Fruit fly (Drosophila melanogaster) whole organism, embryonic: Measurements from ENCODE around the gene Pxn.

Source experiments
- Adf1 ChIP-seq: fragments of 200-800 bp; sonication (Bioruptor generic); IDR thresholded peaks from 2 replicates; pipeline ENCODE4 v1.3.6; 2022; ENCODE audit warnings: missing biosample characterization, missing genetic modification characterization
- Aef1 ChIP-seq: fragments of 200-800 bp; sonication (Bioruptor generic); IDR thresholded peaks from 3 replicates; pipeline ENCODE4 v1.3.6; 2022; ENCODE audit warnings: missing biosample characterization, missing genetic modification characterization
- Asciz ChIP-seq: fragments of 200-800 bp; sonication (Bioruptor generic); optimal IDR thresholded peaks from 2 replicates; lab custom pipeline; 2017; ENCODE audit warnings: missing biosample characterization, mild to moderate bottlenecking, missing genetic modification characterization, missing genetic modification reagents
- Bdp1 ChIP-seq: fragments of 200-800 bp; sonication (Bioruptor generic); optimal IDR thresholded peaks from 3 replicates; lab custom pipeline; 2016; ENCODE audit warnings: missing biosample characterization, missing genetic modification characterization
- Bgb ChIP-seq: fragments of 200-800 bp; sonication (Bioruptor generic); IDR thresholded peaks from 2 replicates; pipeline ENCODE4 v1.3.6; 2022; ENCODE audit warnings: missing biosample characterization, missing genetic modification characterization; ENCODE audit not compliant: partially characterized antibody
- CG10543 ChIP-seq: fragments of 200-800 bp; sonication (Bioruptor generic); optimal IDR thresholded peaks from 3 replicates; lab custom pipeline; 2017; ENCODE audit warnings: missing biosample characterization, mild to moderate bottlenecking, missing genetic modification characterization, moderate library complexity
- CG11456 ChIP-seq: fragments of 200-800 bp; sonication (Bioruptor generic); IDR thresholded peaks from 3 replicates; pipeline ENCODE4 v1.3.6; 2022; ENCODE audit warnings: missing biosample characterization, missing genetic modification characterization
- CG13123 ChIP-seq: fragments of 200-800 bp; sonication (Bioruptor generic); optimal IDR thresholded peaks from 2 replicates; lab custom pipeline; 2016; ENCODE audit warnings: missing biosample characterization, missing genetic modification characterization
- CG13296 ChIP-seq: fragments of 200-800 bp; sonication (Bioruptor generic); optimal IDR thresholded peaks from 3 replicates; lab custom pipeline; 2018; ENCODE audit warnings: missing biosample characterization, mild to moderate bottlenecking, missing genetic modification characterization
- CG13424 ChIP-seq: fragments of 200-800 bp; sonication (Bioruptor generic); optimal IDR thresholded peaks from 2 replicates; lab custom pipeline; 2019; ENCODE audit warnings: missing biosample characterization, mild to moderate bottlenecking, missing genetic modification characterization, moderate library complexity
- CG13894 ChIP-seq: fragments of 200-800 bp; sonication (Bioruptor generic); optimal IDR thresholded peaks from 3 replicates; lab custom pipeline; 2018; ENCODE audit warnings: missing biosample characterization, mild to moderate bottlenecking, missing genetic modification characterization, moderate library complexity
- CG1647 ChIP-seq: fragments of 200-800 bp; sonication (Bioruptor generic); optimal IDR thresholded peaks from 3 replicates; lab custom pipeline; 2016; ENCODE audit warnings: missing biosample characterization, missing genetic modification characterization
- CG17802 ChIP-seq: fragments of 200-800 bp; sonication (Bioruptor generic); optimal IDR thresholded peaks from 2 replicates; lab custom pipeline; 2018; ENCODE audit warnings: missing biosample characterization, mild to moderate bottlenecking, missing genetic modification characterization, moderate library complexity
- CG18262 ChIP-seq: fragments of 200-800 bp; optimal IDR thresholded peaks from 3 replicates; lab custom pipeline; 2019; ENCODE audit warnings: missing biosample characterization, mild to moderate bottlenecking, missing genetic modification characterization, moderate library complexity
- CG18476 ChIP-seq: fragments of 200-800 bp; sonication (Bioruptor generic); optimal IDR thresholded peaks from 2 replicates; lab custom pipeline; 2016; ENCODE audit warnings: missing biosample characterization, mild to moderate bottlenecking, missing genetic modification characterization
- CG31441 ChIP-seq: fragments of 200-800 bp; sonication (Bioruptor generic); IDR thresholded peaks from 2 replicates; pipeline ENCODE4 v1.3.6; 2022; ENCODE audit warnings: missing biosample characterization, missing genetic modification characterization
- CG3847 ChIP-seq: fragments of 200-800 bp; sonication (Bioruptor generic); IDR thresholded peaks from 2 replicates; pipeline ENCODE4 v1.3.6; 2022; ENCODE audit warnings: missing biosample characterization, missing genetic modification characterization
- CG8765 ChIP-seq: fragments of 200-800 bp; sonication (Bioruptor generic); IDR thresholded peaks from 2 replicates; pipeline ENCODE4 v1.3.6; 2022; ENCODE audit warnings: missing biosample characterization, missing genetic modification characterization
- CG9215 ChIP-seq: fragments of 200-800 bp; sonication (Bioruptor generic); IDR thresholded peaks from 2 replicates; pipeline ENCODE4 v1.3.6; 2022; ENCODE audit warnings: missing biosample characterization, missing genetic modification characterization
- CkIIα-i1 ChIP-seq: fragments of 200-800 bp; sonication (Bioruptor generic); IDR thresholded peaks from 2 replicates; pipeline ENCODE4 v1.3.6; 2022; ENCODE audit warnings: missing biosample characterization, missing genetic modification characterization
- Dref ChIP-seq: fragments of 200-800 bp; sonication (Bioruptor generic); IDR thresholded peaks from 2 replicates; pipeline ENCODE4 v1.3.6; 2022; ENCODE audit warnings: missing biosample characterization, missing genetic modification characterization
- E2f2 ChIP-seq: fragments of 200-800 bp; sonication (Bioruptor generic); IDR thresholded peaks from 2 replicates; pipeline ENCODE4 v1.3.6; 2022; ENCODE audit warnings: missing biosample characterization, missing genetic modification characterization
- H15 ChIP-seq: fragments of 200-800 bp; sonication (Bioruptor generic); IDR thresholded peaks from 3 replicates; pipeline ENCODE4 v1.3.6; 2022; ENCODE audit warnings: missing biosample characterization, missing genetic modification characterization
- HLH3B ChIP-seq: fragments of 200-800 bp; sonication (Bioruptor generic); IDR thresholded peaks from 2 replicates; pipeline ENCODE4 v1.3.6; 2022; ENCODE audit warnings: missing biosample characterization, missing genetic modification characterization
- Hsf ChIP-seq: fragments of 200-800 bp; sonication (Bioruptor generic); optimal IDR thresholded peaks from 3 replicates; lab custom pipeline; 2016; ENCODE audit warnings: missing biosample characterization, missing genetic modification characterization
- Kr ChIP-seq: fragments of 200-800 bp; sonication (Bioruptor generic); optimal IDR thresholded peaks from 2 replicates; lab custom pipeline; 2017; ENCODE audit warnings: missing biosample characterization, mild to moderate bottlenecking, missing genetic modification characterization
- Myb ChIP-seq: fragments of 200-800 bp; sonication (Bioruptor generic); optimal IDR thresholded peaks from 2 replicates; lab custom pipeline; 2016; ENCODE audit warnings: missing biosample characterization, missing genetic modification characterization
- Neu2 ChIP-seq: fragments of 200-800 bp; sonication (Bioruptor generic); optimal IDR thresholded peaks from 3 replicates; lab custom pipeline; 2016; ENCODE audit warnings: missing biosample characterization, missing genetic modification characterization, borderline replicate concordance
- Ptx1 ChIP-seq: fragments of 200-800 bp; sonication (Bioruptor generic); IDR thresholded peaks from 2 replicates; pipeline ENCODE4 v1.3.6; 2022; ENCODE audit warnings: missing biosample characterization, missing genetic modification characterization
- TFAM ChIP-seq: fragments of 200-800 bp; sonication (Bioruptor generic); optimal IDR thresholded peaks from 2 replicates; lab custom pipeline; 2017; ENCODE audit warnings: missing biosample characterization, missing genetic modification characterization, inconsistent platforms
- ap ChIP-seq: fragments of 200-800 bp; sonication (Bioruptor generic); IDR thresholded peaks from 2 replicates; pipeline ENCODE4 v1.3.6; 2022; ENCODE audit warnings: missing biosample characterization, missing genetic modification characterization
- bbx ChIP-seq: fragments of 200-800 bp; sonication (Bioruptor generic); IDR thresholded peaks from 2 replicates; pipeline ENCODE4 v1.3.6; 2022; ENCODE audit warnings: missing biosample characterization, missing genetic modification characterization; ENCODE audit not compliant: partially characterized antibody
- caup ChIP-seq: fragments of 200-800 bp; sonication (Bioruptor generic); optimal IDR thresholded peaks from 3 replicates; lab custom pipeline; 2017; ENCODE audit warnings: missing biosample characterization, mild to moderate bottlenecking, missing genetic modification characterization, moderate library complexity; ENCODE audit not compliant: severe bottlenecking
- cg ChIP-seq: fragments of 200-800 bp; sonication (Bioruptor generic); optimal IDR thresholded peaks from 3 replicates; lab custom pipeline; 2019; ENCODE audit warnings: missing biosample characterization, mild to moderate bottlenecking, missing genetic modification characterization, moderate library complexity
- cwo ChIP-seq: fragments of 200-800 bp; sonication (Bioruptor generic); optimal IDR thresholded peaks from 3 replicates; lab custom pipeline; 2017; ENCODE audit warnings: missing biosample characterization, missing genetic modification characterization, mild to moderate bottlenecking, moderate library complexity, missing genetic modification reagents
- gro ChIP-seq: fragments of 200-800 bp; sonication (Bioruptor generic); optimal IDR thresholded peaks from 2 replicates; lab custom pipeline; 2016; ENCODE audit warnings: missing biosample characterization, missing genetic modification characterization
- nau ChIP-seq: fragments of 200-800 bp; sonication (Bioruptor generic); optimal IDR thresholded peaks from 3 replicates; lab custom pipeline; 2017; ENCODE audit warnings: missing biosample characterization, mild to moderate bottlenecking, missing genetic modification characterization, missing genetic modification reagents
- nerfin-2 ChIP-seq: fragments of 200-800 bp; sonication (Bioruptor generic); IDR thresholded peaks from 2 replicates; pipeline ENCODE4 v1.3.6; 2022; ENCODE audit warnings: missing biosample characterization, missing genetic modification characterization; ENCODE audit not compliant: partially characterized antibody
- psq ChIP-seq: fragments of 200-800 bp; sonication (Bioruptor generic); optimal IDR thresholded peaks from 2 replicates; lab custom pipeline; 2017; ENCODE audit warnings: missing biosample characterization, missing genetic modification characterization
- repo ChIP-seq: fragments of 200-800 bp; sonication (Bioruptor generic); optimal IDR thresholded peaks from 2 replicates; lab custom pipeline; 2016; ENCODE audit warnings: missing biosample characterization, missing genetic modification characterization
- rib ChIP-seq: fragments of 200-800 bp; sonication (Bioruptor generic); IDR thresholded peaks from 2 replicates; pipeline ENCODE4 v1.3.6; 2022; ENCODE audit warnings: missing biosample characterization, missing genetic modification characterization
- salm ChIP-seq: fragments of 200-800 bp; sonication (Bioruptor generic); optimal IDR thresholded peaks from 2 replicates; lab custom pipeline; 2018; ENCODE audit warnings: missing biosample characterization, mild to moderate bottlenecking, missing genetic modification characterization
- schlank ChIP-seq: fragments of 200-800 bp; sonication (Bioruptor generic); optimal IDR thresholded peaks from 2 replicates; lab custom pipeline; 2018; ENCODE audit warnings: missing biosample characterization, mild to moderate bottlenecking, missing genetic modification characterization
- sens ChIP-seq: fragments of 200-800 bp; sonication (Bioruptor generic); peaks from one replicate; lab custom pipeline; 2016; ENCODE audit warnings: missing biosample characterization, missing genetic modification characterization
- shn ChIP-seq: fragments of 200-800 bp; sonication (Bioruptor generic); optimal IDR thresholded peaks from 3 replicates; lab custom pipeline; 2016; ENCODE audit warnings: missing biosample characterization, missing genetic modification characterization
- stc ChIP-seq: fragments of 200-800 bp; sonication (Bioruptor generic); IDR thresholded peaks from 2 replicates; pipeline ENCODE4 v1.3.6; 2022; ENCODE audit warnings: missing biosample characterization, missing genetic modification characterization
- tap ChIP-seq: fragments of 200-800 bp; optimal IDR thresholded peaks from 3 replicates; lab custom pipeline; 2019; ENCODE audit warnings: missing biosample characterization, mild to moderate bottlenecking, missing genetic modification characterization, moderate library complexity
- tio ChIP-seq: fragments of 200-800 bp; sonication (Bioruptor generic); optimal IDR thresholded peaks from 2 replicates; lab custom pipeline; 2017; ENCODE audit warnings: missing biosample characterization, missing genetic modification characterization, inconsistent platforms
- wdn ChIP-seq: fragments of 200-800 bp; sonication (Bioruptor generic); IDR thresholded peaks from 2 replicates; pipeline ENCODE4 v1.3.6; 2022; ENCODE audit warnings: missing biosample characterization, missing genetic modification characterization
- wek ChIP-seq: fragments of 200-800 bp; sonication (Bioruptor generic); optimal IDR thresholded peaks from 3 replicates; lab custom pipeline; 2018; ENCODE audit warnings: missing biosample characterization, mild to moderate bottlenecking, missing genetic modification characterization, moderate library complexity
- zen2 ChIP-seq: fragments of 200-800 bp; sonication (Bioruptor generic); IDR thresholded peaks from 3 replicates; pipeline ENCODE4 v1.3.6; 2022; ENCODE audit warnings: missing biosample characterization, missing genetic modification characterization; ENCODE audit not compliant: partially characterized antibody

The Pxn gene

dm6 chr3L:2581343-2581825, 48.5 kb downstream of the Pxn start (continued):
- TF ChIP-seq CG10543 (GFP tag; lab: Kevin White, UChicago), result peak; percentile 70
- TF ChIP-seq CG13296 (GFP tag; lab: Kevin White, UChicago), result peak; percentile 71
- TF ChIP-seq rib (GFP tag; lab: Robert Waterston, UW), result no peak
- TF ChIP-seq Kr, result peak; percentile 80
- TF ChIP-seq nau, result peak; percentile 82
- TF ChIP-seq Adf1 (GFP tag; lab: Robert Waterston, UW), result peak; percentile 69
- TF ChIP-seq H15, result peak; percentile 72
- peak; percentile 52 for TF ChIP-seq salm (tag; lab: Kevin White, UChicago)
- peak; percentile 85 for TF ChIP-seq wdn (GFP tag; lab: Robert Waterston, UW)
- no peak for TF ChIP-seq Bgb (GFP tag; lab: Robert Waterston, UW)
- peak; percentile 91 for TF ChIP-seq ap
- TF ChIP-seq Hsf (GFP tag; lab: Kevin White, UChicago), result peak; percentile 72
- peak; percentile 68 for TF ChIP-seq E2f2 (GFP tag; lab: Robert Waterston, UW)
- TF ChIP-seq schlank (tag; lab: Kevin White, UChicago), result peak; percentile 60
- TF ChIP-seq Ptx1 (GFP tag; lab: Robert Waterston, UW), result peak; percentile 78
- peak; percentile 50 for TF ChIP-seq CG18476 (GFP tag; lab: Kevin White, UChicago)
- peak; percentile 81 for TF ChIP-seq tap (tag; lab: Kevin White, UChicago)
- TF ChIP-seq zen2 (GFP tag; lab: Robert Waterston, UW), result no peak
- TF ChIP-seq Aef1 (GFP tag; lab: Robert Waterston, UW), result peak; percentile 80
- peak; percentile 84 for TF ChIP-seq stc (GFP tag; lab: Robert Waterston, UW)
- TF ChIP-seq HLH3B (GFP tag; lab: Robert Waterston, UW), result peak; percentile 85
- peak; percentile 49 for TF ChIP-seq CG31441 (GFP tag; lab: Robert Waterston, UW)
- no peak for TF ChIP-seq Dref (GFP tag; lab: Robert Waterston, UW)
- peak; percentile 23 for TF ChIP-seq wek (GFP tag; lab: Kevin White, UChicago)
- TF ChIP-seq bbx (GFP tag; lab: Robert Waterston, UW), result peak; percentile 41; the same call in 1 of the 2 replicates
- peak; percentile 55 for TF ChIP-seq gro (GFP tag; lab: Kevin White, UChicago)
- peak; percentile 81 for TF ChIP-seq CG11456 (GFP tag; lab: Robert Waterston, UW)
- TF ChIP-seq CkIIα-i1 (GFP tag; lab: Robert Waterston, UW), result peak; percentile 65; the same call in 1 of the 2 replicates
- TF ChIP-seq shn (GFP tag; lab: Kevin White, UChicago), result peak; percentile 72
- peak; percentile 17 for TF ChIP-seq CG13123 (GFP tag; lab: Kevin White, UChicago)
- peak; percentile 98 for TF ChIP-seq sens (GFP tag; lab: Kevin White, UChicago)
- peak; percentile 21 for TF ChIP-seq Myb
- peak; percentile 7 for TF ChIP-seq Neu2 (GFP tag; lab: Kevin White, UChicago)
- TF ChIP-seq CG3847, result peak; percentile 92
- TF ChIP-seq caup (GFP tag; lab: Kevin White, UChicago), result peak; percentile 84
- TF ChIP-seq nerfin-2 (GFP tag; lab: Robert Waterston, UW), result no peak
- TF ChIP-seq tio (GFP tag; lab: Kevin White, UChicago), result peak; percentile 66
- TF ChIP-seq cwo, result peak; percentile 65
- peak; percentile 49 for TF ChIP-seq CG17802 (tag; lab: Kevin White, UChicago)
- peak; percentile 55 for TF ChIP-seq CG13894 (tag; lab: Kevin White, UChicago)
- peak; percentile 66 for TF ChIP-seq Bdp1
- peak; percentile 38 for TF ChIP-seq TFAM
- peak; percentile 85 for TF ChIP-seq CG18262
- TF ChIP-seq CG8765 (GFP tag; lab: Robert Waterston, UW), result peak; percentile 28; the same call in 1 of the 2 replicates
- TF ChIP-seq CG1647 (GFP tag; lab: Kevin White, UChicago), result peak; percentile 54
- peak; percentile 60 for TF ChIP-seq psq (GFP tag; lab: Kevin White, UChicago)
- TF ChIP-seq repo (GFP tag; lab: Kevin White, UChicago), result peak; percentile 36
- peak; percentile 86 for TF ChIP-seq CG13424 (tag; lab: Kevin White, UChicago)
- TF ChIP-seq cg, result no peak
- TF ChIP-seq Asciz (GFP tag; lab: Kevin White, UChicago), result peak; percentile 76
- peak; percentile 70 for TF ChIP-seq CG9215 (GFP tag; lab: Robert Waterston, UW)
